Fruit fly (Drosophila melanogaster): Measurements from ENCODE around the gene CG18170.

DNA sequence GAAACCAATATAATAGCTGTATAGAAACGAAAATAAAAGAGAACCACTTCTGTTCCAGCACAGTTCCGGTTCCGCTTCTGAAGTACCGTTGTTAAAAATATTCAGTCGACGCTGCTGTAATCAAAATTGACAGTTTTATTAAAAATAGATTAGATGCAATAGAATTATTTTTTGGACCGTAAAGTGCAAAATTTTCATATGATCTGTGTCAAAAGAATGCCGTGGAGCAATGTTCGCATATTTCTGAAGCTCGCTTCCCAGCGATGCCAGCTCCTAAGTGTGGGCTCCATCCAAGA is at the start of gene CG18170, which contains the start of gene CG33791:
- TF ChIP-seq CG14050 (GFP tag; IDR thresholded peaks at IDR 0.05) (no peak), odd (GFP tag; optimal IDR thresholded peaks at IDR 0.05) (no peak), ATbp (GFP tag; optimal IDR thresholded peaks at IDR 0.05) (no peak), Poxn (GFP tag; IDR thresholded peaks at IDR 0.05) (no peak), Ssrp (tag; optimal IDR thresholded peaks at IDR 0.05) (no peak), CG32772 (GFP tag; IDR thresholded peaks at IDR 0.05) (no peak)

Data from whole organism, embryonic.